Worm (Caenorhabditis elegans) whole organism, mixed stage, embryonic: ENCODE measurements around the gene par-5.

Source experiments
- ceh-43 ChIP-seq: fragments of 200-800 bp; sonication (Bioruptor generic); optimal IDR thresholded peaks from 2 replicates; lab custom pipeline; 2018; ENCODE audit warnings: mild to moderate bottlenecking, missing genetic modification characterization, moderate library complexity, missing compliant biosample characterization
- ceh-83 ChIP-seq: fragments of 200-800 bp; sonication (Bioruptor generic); optimal IDR thresholded peaks from 2 replicates; lab custom pipeline; 2018; ENCODE audit warnings: mild to moderate bottlenecking, missing genetic modification characterization, missing compliant biosample characterization
- ces-1 ChIP-seq: fragments of 150-350 bp; optimal IDR thresholded peaks from 2 replicates; lab custom pipeline; 2014; ENCODE audit warnings: missing biosample characterization, missing genetic modification reagents, missing genetic modification characterization
- elt-1 ChIP-seq: sonication (generic microtip); optimal IDR thresholded peaks from 2 replicates; lab custom pipeline; 2017; ENCODE audit warnings: missing genetic modification characterization, mild to moderate bottlenecking, missing compliant biosample characterization, antibody characterized with exemption, moderate library complexity, borderline replicate concordance; ENCODE audit not compliant: insufficient read depth
- lin-13 ChIP-seq: fragments of 150-350 bp; optimal IDR thresholded peaks from 2 replicates; lab custom pipeline; 2014; ENCODE audit warnings: missing biosample characterization, missing genetic modification characterization
- lsy-2 ChIP-seq: fragments of 150-350 bp; optimal IDR thresholded peaks from 2 replicates; lab custom pipeline; 2014; ENCODE audit warnings: missing biosample characterization, missing genetic modification characterization
- mab-5 ChIP-seq: fragments of 150-350 bp; optimal IDR thresholded peaks from 2 replicates; lab custom pipeline; 2014; ENCODE audit warnings: missing biosample characterization, missing genetic modification characterization
- nhr-237 ChIP-seq: fragments of 150-350 bp; optimal IDR thresholded peaks from 2 replicates; lab custom pipeline; 2014; ENCODE audit warnings: missing biosample characterization, missing genetic modification characterization
- nhr-76 ChIP-seq: sonication (generic microtip); optimal IDR thresholded peaks from 2 replicates; lab custom pipeline; 2017; ENCODE audit warnings: missing biosample characterization, missing genetic modification characterization
- snpc-4 ChIP-seq: fragments of 150-350 bp; optimal IDR thresholded peaks from 2 replicates; lab custom pipeline; 2014; ENCODE audit warnings: missing biosample characterization, missing genetic modification characterization
- unc-62 ChIP-seq: fragments of 150-350 bp; optimal IDR thresholded peaks from 2 replicates; lab custom pipeline; 2014; ENCODE audit warnings: missing biosample characterization, missing genetic modification reagents, missing genetic modification characterization
- ztf-11 ChIP-seq: fragments of 150-350 bp; optimal IDR thresholded peaks from 2 replicates; lab custom pipeline; 2014; ENCODE audit warnings: missing biosample characterization, missing genetic modification characterization

DNA sequence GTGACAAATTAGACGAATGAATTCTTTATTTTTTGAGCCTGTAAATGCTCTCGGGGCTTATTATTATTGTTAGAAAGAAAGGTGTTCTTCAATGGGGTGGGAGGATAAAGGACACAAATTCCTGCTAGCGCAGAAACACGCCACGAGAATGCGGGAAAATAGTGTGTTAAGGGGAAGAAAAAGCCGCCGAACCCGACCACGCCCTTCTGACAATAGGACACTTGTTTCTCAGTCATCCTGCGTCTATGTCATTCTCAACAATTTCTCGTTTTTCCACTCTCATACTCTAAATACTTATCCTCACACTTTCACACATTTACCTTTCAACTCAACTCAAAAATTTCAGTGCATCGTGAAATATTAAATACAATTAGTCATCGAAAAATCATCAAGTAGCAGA is 7.8 kb downstream of the par-5 start, which contains the start of gene M117.1:
- TF ChIP-seq unc-62 (GFP tag; lab: Kevin White, UChicago) (no peak), ceh-83 (no peak), elt-1 (no peak), ceh-43 (GFP tag; lab: Kevin White, UChicago) (no peak), snpc-4 (tag; lab: Kevin White, UChicago) (no peak), mab-5 (tag; lab: Kevin White, UChicago) (no peak), lsy-2 (tag; lab: Kevin White, UChicago) (no peak), nhr-237 (tag; lab: Kevin White, UChicago) (no peak), lin-13 (tag; lab: Kevin White, UChicago) (no peak), ces-1 (GFP tag; lab: Kevin White, UChicago) (no peak), nhr-76 (tag; lab: Kevin White, UChicago) (no peak), ztf-11 (tag; lab: Kevin White, UChicago) (no peak)
